ENCODE assay signal across 1 fruit fly cellular context in the genomic region with DNA sequence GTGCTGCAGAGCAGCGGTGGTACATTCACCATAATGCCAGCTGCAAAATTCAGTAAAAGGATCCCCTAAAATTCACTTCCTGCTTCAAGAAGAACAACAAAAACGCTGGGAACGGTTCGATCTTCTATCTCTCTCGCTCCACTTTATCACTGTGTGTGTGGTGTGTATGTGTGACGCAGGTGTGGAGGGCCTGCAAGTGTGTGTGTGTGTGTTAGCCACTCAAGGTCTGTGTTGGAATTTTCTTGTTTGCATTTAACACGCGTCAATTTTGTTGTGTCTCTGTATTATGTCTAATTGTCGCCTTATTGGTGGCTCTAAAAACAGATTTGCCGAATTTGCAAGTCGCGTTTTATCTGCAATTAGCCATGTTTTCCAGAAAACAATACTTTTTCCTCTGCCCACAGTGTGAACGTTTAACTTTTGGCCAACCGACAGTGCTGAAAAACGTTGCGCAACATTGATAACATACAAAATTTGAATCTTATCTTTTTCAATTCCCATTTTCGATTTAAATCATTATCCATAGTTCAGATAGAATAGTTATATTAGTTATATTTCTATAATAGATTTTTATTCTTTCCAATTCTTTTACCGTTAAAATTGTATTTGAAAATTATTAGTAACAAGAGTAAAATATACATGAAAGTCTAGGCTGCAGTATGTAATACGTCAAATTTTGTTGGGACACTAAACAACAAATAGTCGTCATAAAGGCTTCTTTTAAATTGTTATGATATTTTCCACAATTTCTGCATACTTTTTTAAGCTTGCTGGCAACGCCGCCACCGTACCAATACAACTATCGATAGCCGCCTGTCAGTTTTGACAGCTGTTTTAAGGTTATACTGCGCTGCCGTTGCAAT.
A peak's percentile ranks its signal among the peaks of the same experiment; 100 is the strongest.
TF ChIP-seq lines count a peak whose summit lies in the region.

Gene Afti, minus strand, starts transcription at position 440 of the 863 bp plus-strand sequence.
Gene ATPsynE, plus strand, starts transcription at position 698 of the 863 bp plus-strand sequence.

TF ChIP-seq in whole organism, embryonic, 481 proteins besides CTCF, POLR2A, EP300 and RAD21 (continued from another document and continues in another):
- peak; percentile 53 for TF ChIP-seq vfl (GFP tag; optimal IDR thresholded peaks at IDR 0.05; lab: Kevin White, UChicago)
- TF ChIP-seq insv (GFP tag; optimal IDR thresholded peaks at IDR 0.05; lab: Kevin White, UChicago): no peak
- TF ChIP-seq CG1529 (GFP tag; optimal IDR thresholded peaks at IDR 0.05; lab: Kevin White, UChicago): no peak
- TF ChIP-seq Bgb (GFP tag; IDR thresholded peaks at IDR 0.05; lab: Robert Waterston, UW; ENCODE audit: partially characterized antibody): peak; percentile 82
- TF ChIP-seq CG2678 (tag; optimal IDR thresholded peaks at IDR 0.05; lab: Kevin White, UChicago): no peak
- TF ChIP-seq bbx (GFP tag; IDR thresholded peaks at IDR 0.05; lab: Robert Waterston, UW; ENCODE audit: partially characterized antibody): peak; percentile 66
- no peak for TF ChIP-seq NK7.1 (GFP tag; optimal IDR thresholded peaks at IDR 0.05; lab: Kevin White, UChicago)
- TF ChIP-seq CG17359 (tag; optimal IDR thresholded peaks at IDR 0.05; lab: Kevin White, UChicago): peak; percentile 73
- peak; percentile 58; the same call in 1 of the 2 replicates for TF ChIP-seq H2.0 (GFP tag; IDR thresholded peaks at IDR 0.05; lab: Robert Waterston, UW)
- TF ChIP-seq CG17802 (tag; optimal IDR thresholded peaks at IDR 0.05; lab: Kevin White, UChicago): peak; percentile 13
- TF ChIP-seq gcm2 (GFP tag; optimal IDR thresholded peaks at IDR 0.05; lab: Kevin White, UChicago): no peak
- TF ChIP-seq pita (GFP tag; optimal IDR thresholded peaks at IDR 0.05; lab: Kevin White, UChicago): no peak
- peak; percentile 59 for TF ChIP-seq HLH4C (GFP tag; IDR thresholded peaks at IDR 0.05; lab: Robert Waterston, UW; ENCODE audit: partially characterized antibody)
- peak; percentile 76 for TF ChIP-seq ken (GFP tag; IDR thresholded peaks at IDR 0.05; lab: Robert Waterston, UW)
- TF ChIP-seq Sry-β (GFP tag; optimal IDR thresholded peaks at IDR 0.05; lab: Kevin White, UChicago): no peak
- TF ChIP-seq NC2β (GFP tag; optimal IDR thresholded peaks at IDR 0.05; lab: Kevin White, UChicago): peak; percentile 38
- TF ChIP-seq H15 (GFP tag; IDR thresholded peaks at IDR 0.05; lab: Robert Waterston, UW): peak; percentile 50; the same call in 1 of the 3 replicates
- TF ChIP-seq ems (GFP tag; optimal IDR thresholded peaks at IDR 0.05; lab: Kevin White, UChicago): peak; percentile 65
- TF ChIP-seq odd (GFP tag; optimal IDR thresholded peaks at IDR 0.05; lab: Kevin White, UChicago): no peak
- TF ChIP-seq mam (GFP tag; optimal IDR thresholded peaks at IDR 0.05; lab: Kevin White, UChicago): peak; percentile 75
- peak; percentile 63 for TF ChIP-seq Ssrp (tag; optimal IDR thresholded peaks at IDR 0.05; lab: Kevin White, UChicago)
- TF ChIP-seq jing (GFP tag; optimal IDR thresholded peaks at IDR 0.05; lab: Kevin White, UChicago): peak; percentile 20
- TF ChIP-seq CG8478 (optimal IDR thresholded peaks at IDR 0.05; lab: Kevin White, UChicago): peak; percentile 93
- peak; percentile 37 for TF ChIP-seq CG3065 (GFP tag; optimal IDR thresholded peaks at IDR 0.05; lab: Kevin White, UChicago)
- no peak for TF ChIP-seq CG2199 (GFP tag; IDR thresholded peaks at IDR 0.05; lab: Robert Waterston, UW)
- no peak for TF ChIP-seq CG18011 (GFP tag; optimal IDR thresholded peaks at IDR 0.05; lab: Kevin White, UChicago)
- TF ChIP-seq gce (GFP tag; IDR thresholded peaks at IDR 0.05; lab: Robert Waterston, UW): 0 out of 3 replicates have a peak, but pooled peaks have one; percentile 19
- no peak for TF ChIP-seq Dip2 (GFP tag; IDR thresholded peaks at IDR 0.05; lab: Robert Waterston, UW)
- peak; percentile 72 for TF ChIP-seq knrl (GFP tag; IDR thresholded peaks at IDR 0.05; lab: Robert Waterston, UW; ENCODE audit: partially characterized antibody)
- TF ChIP-seq Eip74EF (GFP tag; optimal IDR thresholded peaks at IDR 0.05; lab: Kevin White, UChicago): no peak
- TF ChIP-seq CG17568 (GFP tag; optimal IDR thresholded peaks at IDR 0.05; lab: Kevin White, UChicago): no peak
- TF ChIP-seq Nf-YB (GFP tag; optimal IDR thresholded peaks at IDR 0.05; lab: Kevin White, UChicago): peak; percentile 28
- peak; percentile 78 for TF ChIP-seq lmd (GFP tag; IDR thresholded peaks at IDR 0.05; lab: Robert Waterston, UW)
- no peak for TF ChIP-seq Deaf1 (tag; optimal IDR thresholded peaks at IDR 0.05; lab: Kevin White, UChicago)
- no peak for TF ChIP-seq CG7839 (tag; optimal IDR thresholded peaks at IDR 0.05; lab: Kevin White, UChicago)
- peak; percentile 1 for TF ChIP-seq nom (GFP tag; optimal IDR thresholded peaks at IDR 0.05; lab: Kevin White, UChicago)
- peak; percentile 64 for TF ChIP-seq CG2889 (GFP tag; IDR thresholded peaks at IDR 0.05; lab: Robert Waterston, UW)
- TF ChIP-seq CG11456 (GFP tag; IDR thresholded peaks at IDR 0.05; lab: Robert Waterston, UW): peak; percentile 86
- no peak for TF ChIP-seq hkb (optimal IDR thresholded peaks at IDR 0.05; lab: Kevin White, UChicago)
- peak; percentile 72 for TF ChIP-seq hkb (GFP tag; IDR thresholded peaks at IDR 0.05; lab: Robert Waterston, UW)
- TF ChIP-seq CG10147 (GFP tag; optimal IDR thresholded peaks at IDR 0.05; lab: Kevin White, UChicago): peak; percentile 41
- peak; percentile 67 for TF ChIP-seq YL-1 (GFP tag; optimal IDR thresholded peaks at IDR 0.05; lab: Kevin White, UChicago)
- TF ChIP-seq CG11398 (GFP tag; optimal IDR thresholded peaks at IDR 0.05; lab: Kevin White, UChicago): no peak
- TF ChIP-seq ci (GFP tag; IDR thresholded peaks at IDR 0.05; lab: Robert Waterston, UW): peak; percentile 76
- peak; percentile 74 for TF ChIP-seq CG10209 (GFP tag; optimal IDR thresholded peaks at IDR 0.05; lab: Kevin White, UChicago)
- 0 out of 3 replicates have a peak, but pooled peaks have one; percentile 60 for TF ChIP-seq Mrtf (GFP tag; IDR thresholded peaks at IDR 0.05; lab: Robert Waterston, UW)
- peak; percentile 59 for TF ChIP-seq Dp (GFP tag; optimal IDR thresholded peaks at IDR 0.05; lab: Kevin White, UChicago)
- peak; percentile 65 for TF ChIP-seq CG13287 (GFP tag; IDR thresholded peaks at IDR 0.05; lab: Robert Waterston, UW; ENCODE audit: partially characterized antibody)
- TF ChIP-seq CG10654 (GFP tag; optimal IDR thresholded peaks at IDR 0.05; lab: Kevin White, UChicago): peak; percentile 48
- peak; percentile 72 for TF ChIP-seq HLH54F (GFP tag; optimal IDR thresholded peaks at IDR 0.05; lab: Kevin White, UChicago)
- peak; percentile 28 for TF ChIP-seq Atf3 (GFP tag; optimal IDR thresholded peaks at IDR 0.05; lab: Kevin White, UChicago)
- peak; percentile 29 for TF ChIP-seq sna (GFP tag; IDR thresholded peaks at IDR 0.05; lab: Robert Waterston, UW; ENCODE audit: partially characterized antibody)
- no peak for TF ChIP-seq CG8281 (tag; optimal IDR thresholded peaks at IDR 0.05; lab: Kevin White, UChicago)
- no peak for TF ChIP-seq wek (GFP tag; optimal IDR thresholded peaks at IDR 0.05; lab: Kevin White, UChicago)
- TF ChIP-seq ftz-f1 (GFP tag; optimal IDR thresholded peaks at IDR 0.05; lab: Kevin White, UChicago): peak; percentile 97
- peak; percentile 55 for TF ChIP-seq CG4404 (GFP tag; IDR thresholded peaks at IDR 0.05; lab: Robert Waterston, UW)
- peak; percentile 50; the same call in 1 of the 3 replicates for TF ChIP-seq CG11093 (GFP tag; IDR thresholded peaks at IDR 0.05; lab: Robert Waterston, UW)
- peak; percentile 67 for TF ChIP-seq Antp (GFP tag; optimal IDR thresholded peaks at IDR 0.05; lab: Kevin White, UChicago)
- no peak for TF ChIP-seq CG8765 (GFP tag; IDR thresholded peaks at IDR 0.05; lab: Robert Waterston, UW)
- peak; percentile 67 for TF ChIP-seq Opbp (GFP tag; IDR thresholded peaks at IDR 0.05; lab: Robert Waterston, UW; ENCODE audit: partially characterized antibody)
- TF ChIP-seq CG11695 (GFP tag; IDR thresholded peaks at IDR 0.05; lab: Robert Waterston, UW): 0 out of 3 replicates have a peak, but pooled peaks have one; percentile 50
- peak; percentile 29 for TF ChIP-seq Max (GFP tag; optimal IDR thresholded peaks at IDR 0.05; lab: Kevin White, UChicago)
- no peak for TF ChIP-seq CG11696 (GFP tag; IDR thresholded peaks at IDR 0.05; lab: Robert Waterston, UW)
- TF ChIP-seq Ptx1 (GFP tag; IDR thresholded peaks at IDR 0.05; lab: Robert Waterston, UW): peak; percentile 72
- TF ChIP-seq eyg (GFP tag; optimal IDR thresholded peaks at IDR 0.05; lab: Kevin White, UChicago): no peak
- TF ChIP-seq ewg (GFP tag; optimal IDR thresholded peaks at IDR 0.05; lab: Kevin White, UChicago): peak; percentile 53
- TF ChIP-seq phol (tag; optimal IDR thresholded peaks at IDR 0.05; lab: Kevin White, UChicago): peak; percentile 74
- TF ChIP-seq danr (GFP tag; IDR thresholded peaks at IDR 0.05; lab: Robert Waterston, UW): 0 out of 2 replicates have a peak, but pooled peaks have one; percentile 32
- no peak for TF ChIP-seq kni (GFP tag; optimal IDR thresholded peaks at IDR 0.05; lab: Kevin White, UChicago)
- no peak for TF ChIP-seq zf30C (GFP tag; optimal IDR thresholded peaks at IDR 0.05; lab: Kevin White, UChicago)
- peak; percentile 61 for TF ChIP-seq Lhr (GFP tag; optimal IDR thresholded peaks at IDR 0.05; lab: Kevin White, UChicago)
- TF ChIP-seq repo (GFP tag; optimal IDR thresholded peaks at IDR 0.05; lab: Kevin White, UChicago): peak; percentile 21
- no peak for TF ChIP-seq Hr78 (GFP tag; optimal IDR thresholded peaks at IDR 0.05; lab: Kevin White, UChicago)
- TF ChIP-seq row (GFP tag; IDR thresholded peaks at IDR 0.05; lab: Robert Waterston, UW): peak; percentile 76
- peak; percentile 3 for TF ChIP-seq gcm (GFP tag; optimal IDR thresholded peaks at IDR 0.05; lab: Kevin White, UChicago)
- peak; percentile 50 for TF ChIP-seq CG17912 (GFP tag; optimal IDR thresholded peaks at IDR 0.05; lab: Kevin White, UChicago)
- TF ChIP-seq CG34224 (GFP tag; IDR thresholded peaks at IDR 0.05; lab: Robert Waterston, UW; ENCODE audit: partially characterized antibody): peak; percentile 28; the same call in 1 of the 3 replicates
- TF ChIP-seq Blimp-1 (GFP tag; optimal IDR thresholded peaks at IDR 0.05; lab: Kevin White, UChicago): no peak
- peak; percentile 64 for TF ChIP-seq caup (GFP tag; optimal IDR thresholded peaks at IDR 0.05; lab: Kevin White, UChicago; ENCODE audit: severe bottlenecking)
- peak; percentile 2 for TF ChIP-seq emc (GFP tag; optimal IDR thresholded peaks at IDR 0.05; lab: Kevin White, UChicago)
- TF ChIP-seq abd-A (tag; optimal IDR thresholded peaks at IDR 0.05; lab: Kevin White, UChicago): no peak
- TF ChIP-seq PHDP (tag; optimal IDR thresholded peaks at IDR 0.05; lab: Kevin White, UChicago): peak; percentile 51
- TF ChIP-seq CG18476 (GFP tag; optimal IDR thresholded peaks at IDR 0.05; lab: Kevin White, UChicago): peak; percentile 22
- TF ChIP-seq pb (GFP tag; optimal IDR thresholded peaks at IDR 0.05; lab: Kevin White, UChicago): no peak
- TF ChIP-seq crc (GFP tag; optimal IDR thresholded peaks at IDR 0.05; lab: Kevin White, UChicago): peak; percentile 6
- peak; percentile 71 for TF ChIP-seq CG13424 (tag; optimal IDR thresholded peaks at IDR 0.05; lab: Kevin White, UChicago)
- no peak for TF ChIP-seq exex (tag; optimal IDR thresholded peaks at IDR 0.05; lab: Kevin White, UChicago)
- TF ChIP-seq CG15479 (GFP tag; optimal IDR thresholded peaks at IDR 0.05; lab: Kevin White, UChicago): no peak
- peak; percentile 79 for TF ChIP-seq CG2120 (GFP tag; optimal IDR thresholded peaks at IDR 0.05; lab: Kevin White, UChicago)
- no peak for TF ChIP-seq unpg (GFP tag; optimal IDR thresholded peaks at IDR 0.05; lab: Kevin White, UChicago)
- peak; percentile 52 for TF ChIP-seq CG17385 (GFP tag; optimal IDR thresholded peaks at IDR 0.05; lab: Kevin White, UChicago)
- TF ChIP-seq sc (optimal IDR thresholded peaks at IDR 0.05; lab: Kevin White, UChicago): no peak
- peak; percentile 51 for TF ChIP-seq sc (GFP tag; optimal IDR thresholded peaks at IDR 0.05; lab: Kevin White, UChicago)
- peak; percentile 59 for TF ChIP-seq stc (GFP tag; IDR thresholded peaks at IDR 0.05; lab: Robert Waterston, UW)
- no peak for TF ChIP-seq gsb-n (tag; optimal IDR thresholded peaks at IDR 0.05; lab: Kevin White, UChicago)
- no peak for TF ChIP-seq rib (GFP tag; IDR thresholded peaks at IDR 0.05; lab: Robert Waterston, UW)
- TF ChIP-seq schlank (tag; optimal IDR thresholded peaks at IDR 0.05; lab: Kevin White, UChicago): no peak
- TF ChIP-seq seq (GFP tag; IDR thresholded peaks at IDR 0.05; lab: Robert Waterston, UW): no peak; the same call in 1 of the 2 replicates
- TF ChIP-seq D (optimal IDR thresholded peaks at IDR 0.05; lab: Kevin White, UChicago): no peak
- TF ChIP-seq D (GFP tag; optimal IDR thresholded peaks at IDR 0.05; lab: Kevin White, UChicago): peak; percentile 53
- TF ChIP-seq chif (GFP tag; optimal IDR thresholded peaks at IDR 0.05; lab: Kevin White, UChicago): peak in 1 of 2 experiments; percentile 63
- peak; percentile 62 for TF ChIP-seq fd3F (GFP tag; optimal IDR thresholded peaks at IDR 0.05; lab: Kevin White, UChicago)
- TF ChIP-seq tin (GFP tag; optimal IDR thresholded peaks at IDR 0.05; lab: Kevin White, UChicago): peak; percentile 77
- peak; percentile 73 for TF ChIP-seq CG13296 (GFP tag; optimal IDR thresholded peaks at IDR 0.05; lab: Kevin White, UChicago)
- peak; percentile 70 for TF ChIP-seq CG15696 (tag; optimal IDR thresholded peaks at IDR 0.05; lab: Kevin White, UChicago)
- TF ChIP-seq Ets97D (GFP tag; optimal IDR thresholded peaks at IDR 0.05; lab: Kevin White, UChicago): peak; percentile 93
- peak; percentile 72 for TF ChIP-seq jumu (GFP tag; optimal IDR thresholded peaks at IDR 0.05; lab: Kevin White, UChicago)
- peak; percentile 64 for TF ChIP-seq CG4730 (GFP tag; IDR thresholded peaks at IDR 0.05; lab: Robert Waterston, UW)
- TF ChIP-seq Awh (GFP tag; IDR thresholded peaks at IDR 0.05; lab: Robert Waterston, UW): no peak
- no peak for TF ChIP-seq CG3995 (GFP tag; optimal IDR thresholded peaks at IDR 0.05; lab: Kevin White, UChicago)
- no peak for TF ChIP-seq fd64A (GFP tag; optimal IDR thresholded peaks at IDR 0.05; lab: Kevin White, UChicago)
- peak; percentile 19 for TF ChIP-seq HmgZ (tag; optimal IDR thresholded peaks at IDR 0.05; lab: Kevin White, UChicago)
- peak; percentile 64; the same call in 1 of the 2 replicates for TF ChIP-seq Atf6 (GFP tag; IDR thresholded peaks at IDR 0.05; lab: Robert Waterston, UW)
- peak; percentile 41 for TF ChIP-seq MBD-R2 (GFP tag; IDR thresholded peaks at IDR 0.05; lab: Robert Waterston, UW)
- TF ChIP-seq bsh (GFP tag; optimal IDR thresholded peaks at IDR 0.05; lab: Kevin White, UChicago): peak in 1 of 2 experiments; percentile 62
- no peak for TF ChIP-seq dati (GFP tag; IDR thresholded peaks at IDR 0.05; lab: Robert Waterston, UW)
- TF ChIP-seq dm (GFP tag; optimal IDR thresholded peaks at IDR 0.05; lab: Kevin White, UChicago): peak; percentile 39
- TF ChIP-seq Med (GFP tag; lab: Kevin White, UChicago): peak; percentile 97
- no peak for TF ChIP-seq tup (GFP tag; optimal IDR thresholded peaks at IDR 0.05; lab: Kevin White, UChicago)
